Worm (Caenorhabditis elegans) whole organism, midembryonic: Measurements from ENCODE around the gene W06F12.2.

Experiments
- cog-1 ChIP-seq: sonication (generic microtip); optimal IDR thresholded peaks from 2 replicates; lab custom pipeline; 2016; ENCODE audit warnings: missing genetic modification characterization, missing compliant biosample characterization
- ref-1 ChIP-seq: fragments of 200-800 bp; sonication (Bioruptor generic); conservative IDR thresholded peaks from 2 replicates; pipeline ENCODE4 v1.3.6; 2022; ENCODE audit warnings: missing genetic modification reagents, missing genetic modification characterization, missing compliant biosample characterization
- ztf-29 ChIP-seq: fragments of 200-800 bp; sonication (Bioruptor generic); IDR thresholded peaks from 2 replicates; pipeline ENCODE4 v1.3.6; 2022; ENCODE audit warnings: missing genetic modification reagents, missing genetic modification characterization, missing compliant biosample characterization

ce11 chrIII:13741410-13741809, 9.9 kb upstream of the W06F12.2 start:
- TF ChIP-seq ztf-29 (no peak), cog-1 (tag; lab: Kevin White, UChicago) (no peak), ref-1 (no peak)
